Fruit fly (Drosophila melanogaster) whole organism, embryonic: Measurements from ENCODE around the gene CG43638.

Experiments used
- Bdp1 ChIP-seq: fragments of 200-800 bp; sonication (Bioruptor generic); optimal IDR thresholded peaks from 3 replicates; lab custom pipeline; 2016; ENCODE audit warnings: missing biosample characterization, missing genetic modification characterization
- CG11504 ChIP-seq: fragments of 200-800 bp; sonication (Bioruptor generic); optimal IDR thresholded peaks from 3 replicates; lab custom pipeline; 2019; ENCODE audit warnings: missing biosample characterization, mild to moderate bottlenecking, missing genetic modification characterization, moderate library complexity
- CG12236 ChIP-seq: fragments of 200-800 bp; sonication (Bioruptor generic); optimal IDR thresholded peaks from 2 replicates; lab custom pipeline; 2016; ENCODE audit warnings: missing biosample characterization, missing genetic modification characterization
- CG12942 ChIP-seq: fragments of 200-800 bp; sonication (Bioruptor generic); optimal IDR thresholded peaks from 3 replicates; lab custom pipeline; 2016; ENCODE audit warnings: missing biosample characterization, missing genetic modification characterization
- CG13123 ChIP-seq: fragments of 200-800 bp; sonication (Bioruptor generic); optimal IDR thresholded peaks from 2 replicates; lab custom pipeline; 2016; ENCODE audit warnings: missing biosample characterization, missing genetic modification characterization
- CG16815 ChIP-seq: fragments of 200-800 bp; sonication (Bioruptor generic); optimal IDR thresholded peaks from 3 replicates; lab custom pipeline; 2017; ENCODE audit warnings: missing biosample characterization, mild to moderate bottlenecking, missing genetic modification characterization
- CG17361 ChIP-seq: fragments of 200-800 bp; sonication (Bioruptor generic); IDR thresholded peaks from 3 replicates; pipeline ENCODE4 v1.3.6; 2022; ENCODE audit warnings: missing biosample characterization, missing genetic modification characterization
- CG17385 ChIP-seq: fragments of 200-800 bp; sonication (Bioruptor generic); optimal IDR thresholded peaks from 3 replicates; lab custom pipeline; 2018; ENCODE audit warnings: missing biosample characterization, mild to moderate bottlenecking, missing genetic modification characterization
- CG17568 ChIP-seq: fragments of 200-800 bp; sonication (Bioruptor generic); optimal IDR thresholded peaks from 2 replicates; lab custom pipeline; 2018; ENCODE audit warnings: missing biosample characterization, mild to moderate bottlenecking, missing genetic modification characterization, moderate library complexity
- CG1832 ChIP-seq: fragments of 200-800 bp; sonication (Bioruptor generic); optimal IDR thresholded peaks from 2 replicates; lab custom pipeline; 2017; ENCODE audit warnings: missing biosample characterization, mild to moderate bottlenecking, missing genetic modification characterization, inconsistent platforms
- CG2202 ChIP-seq: fragments of 200-800 bp; sonication (Bioruptor generic); optimal IDR thresholded peaks from 2 replicates; lab custom pipeline; 2018; ENCODE audit warnings: missing biosample characterization, mild to moderate bottlenecking, missing genetic modification characterization
- CG3163 ChIP-seq: fragments of 200-800 bp; sonication (Bioruptor generic); optimal IDR thresholded peaks from 3 replicates; lab custom pipeline; 2016; ENCODE audit warnings: missing biosample characterization, missing genetic modification characterization
- CG32532 ChIP-seq: fragments of 200-800 bp; sonication (Bioruptor generic); IDR thresholded peaks from 2 replicates; pipeline ENCODE4 v1.3.6; 2022; ENCODE audit warnings: missing biosample characterization, missing genetic modification characterization
- CG33557 ChIP-seq: fragments of 200-800 bp; sonication (Bioruptor generic); optimal IDR thresholded peaks from 2 replicates; lab custom pipeline; 2019; ENCODE audit warnings: missing biosample characterization, mild to moderate bottlenecking, missing genetic modification characterization, moderate library complexity
- CG34422 ChIP-seq: fragments of 200-800 bp; sonication (Bioruptor generic); IDR thresholded peaks from 3 replicates; pipeline ENCODE4 v1.3.6; 2022; ENCODE audit warnings: missing biosample characterization, missing genetic modification characterization
- CG4854 ChIP-seq: fragments of 200-800 bp; sonication (Bioruptor generic); optimal IDR thresholded peaks from 2 replicates; lab custom pipeline; 2016; ENCODE audit warnings: missing biosample characterization, missing genetic modification characterization, inconsistent platforms
- CG7963 ChIP-seq: fragments of 200-800 bp; sonication (Bioruptor generic); IDR thresholded peaks from 3 replicates; pipeline ENCODE4 v1.3.6; 2022; ENCODE audit warnings: missing biosample characterization, missing genetic modification characterization; ENCODE audit not compliant: partially characterized antibody
- D19A ChIP-seq: fragments of 200-800 bp; optimal IDR thresholded peaks from 3 replicates; lab custom pipeline; 2019; ENCODE audit warnings: missing biosample characterization, mild to moderate bottlenecking, missing genetic modification characterization, moderate library complexity
- HLHmδ ChIP-seq: fragments of 200-800 bp; sonication (Bioruptor generic); optimal IDR thresholded peaks from 2 replicates; lab custom pipeline; 2018; ENCODE audit warnings: missing biosample characterization, mild to moderate bottlenecking, missing genetic modification characterization, moderate library complexity
- HmgZ ChIP-seq: fragments of 200-800 bp; sonication (Bioruptor generic); optimal IDR thresholded peaks from 2 replicates; lab custom pipeline; 2018; ENCODE audit warnings: missing biosample characterization, mild to moderate bottlenecking, missing genetic modification characterization
- MTF-1 ChIP-seq: fragments of 200-800 bp; sonication (Bioruptor generic); optimal IDR thresholded peaks from 2 replicates; lab custom pipeline; 2018; ENCODE audit warnings: missing biosample characterization, mild to moderate bottlenecking, missing genetic modification characterization, borderline replicate concordance
- Mad ChIP-seq: fragments of 200-800 bp; sonication (Bioruptor generic); optimal IDR thresholded peaks from 2 replicates; lab custom pipeline; 2016; ENCODE audit warnings: missing biosample characterization, missing genetic modification characterization
- Max ChIP-seq: fragments of 200-800 bp; sonication (Bioruptor generic); optimal IDR thresholded peaks from 2 replicates; lab custom pipeline; 2016; ENCODE audit warnings: missing biosample characterization, mild to moderate bottlenecking, missing genetic modification characterization
- NK7.1 ChIP-seq: fragments of 200-800 bp; sonication (Bioruptor generic); optimal IDR thresholded peaks from 3 replicates; lab custom pipeline; 2016; ENCODE audit warnings: missing biosample characterization, missing genetic modification characterization
- Oli ChIP-seq: fragments of 200-800 bp; sonication (Bioruptor generic); optimal IDR thresholded peaks from 2 replicates; lab custom pipeline; 2018; ENCODE audit warnings: missing biosample characterization, mild to moderate bottlenecking, missing genetic modification characterization, moderate library complexity
- Six4 ChIP-seq: fragments of 200-800 bp; sonication (Bioruptor generic); optimal IDR thresholded peaks from 2 replicates; lab custom pipeline; 2016; ENCODE audit warnings: missing biosample characterization, missing genetic modification characterization
- Sry-δ ChIP-seq: fragments of 200-800 bp; sonication (Bioruptor generic); optimal IDR thresholded peaks from 2 replicates; lab custom pipeline; 2016; ENCODE audit warnings: missing biosample characterization, missing genetic modification characterization
- Trl ChIP-seq, 3 experiments: fragments of >200 bp in 2 of 3; fragments of 200-800 bp in 1 of 3; sonication (Bioruptor generic) in 1 of 3; optimal IDR thresholded peaks; 2 replicates in 1 of 3; 3 replicates in 2 of 3; lab custom pipeline; 2016 to 2017; ENCODE audit warnings: missing biosample characterization in 1 of 3, missing genetic modification characterization in 1 of 3
- Xbp1 ChIP-seq: fragments of 200-800 bp; sonication (Bioruptor generic); optimal IDR thresholded peaks from 3 replicates; lab custom pipeline; 2016; ENCODE audit warnings: missing biosample characterization, mild to moderate bottlenecking, missing genetic modification characterization
- aop ChIP-seq: fragments of 200-800 bp; sonication (Bioruptor generic); IDR thresholded peaks from 2 replicates; pipeline ENCODE4 v1.3.6; 2022; ENCODE audit warnings: missing biosample characterization, missing genetic modification characterization
- br ChIP-seq: fragments of >200 bp; optimal IDR thresholded peaks from 2 replicates; lab custom pipeline; 2017
- bsh ChIP-seq, 2 experiments: fragments of 200-800 bp; sonication (Bioruptor generic); optimal IDR thresholded peaks; 2 replicates each; lab custom pipeline; 2017 to 2018; ENCODE audit warnings: mild to moderate bottlenecking in 2 of 2, missing biosample characterization in 2 of 2, missing genetic modification characterization in 2 of 2, moderate library complexity in 1 of 2
- chinmo ChIP-seq: fragments of 200-800 bp; sonication (Bioruptor generic); IDR thresholded peaks from 4 replicates; pipeline ENCODE4 v1.3.6; 2022; ENCODE audit warnings: missing biosample characterization, missing genetic modification characterization; ENCODE audit not compliant: partially characterized antibody
- fd102C ChIP-seq: fragments of 200-800 bp; sonication (Bioruptor generic); optimal IDR thresholded peaks from 2 replicates; lab custom pipeline; 2018; ENCODE audit warnings: missing biosample characterization, mild to moderate bottlenecking, missing genetic modification characterization, moderate library complexity
- fu2 ChIP-seq: fragments of 200-800 bp; sonication (Bioruptor generic); optimal IDR thresholded peaks from 2 replicates; lab custom pipeline; 2016; ENCODE audit warnings: missing biosample characterization, missing genetic modification characterization
- hb ChIP-seq: fragments of 200-800 bp; sonication (Bioruptor generic); IDR thresholded peaks from 3 replicates; pipeline ENCODE4 v1.3.6; 2022; ENCODE audit warnings: missing biosample characterization, missing genetic modification characterization; ENCODE audit not compliant: partially characterized antibody
- ind ChIP-seq: fragments of 200-800 bp; sonication (Bioruptor generic); optimal IDR thresholded peaks from 3 replicates; lab custom pipeline; 2016; ENCODE audit warnings: missing biosample characterization, missing genetic modification characterization
- kay ChIP-seq: fragments of 200-800 bp; sonication (Bioruptor generic); optimal IDR thresholded peaks from 2 replicates; lab custom pipeline; 2016; ENCODE audit warnings: missing biosample characterization, missing genetic modification characterization
- nom ChIP-seq: fragments of 200-800 bp; sonication (Bioruptor generic); optimal IDR thresholded peaks from 2 replicates; lab custom pipeline; 2017; ENCODE audit warnings: missing biosample characterization, missing genetic modification characterization, mild to moderate bottlenecking, moderate library complexity, missing genetic modification reagents
- psq ChIP-seq: fragments of 200-800 bp; sonication (Bioruptor generic); optimal IDR thresholded peaks from 2 replicates; lab custom pipeline; 2017; ENCODE audit warnings: missing biosample characterization, missing genetic modification characterization
- sens ChIP-seq: fragments of 200-800 bp; sonication (Bioruptor generic); peaks from one replicate; lab custom pipeline; 2016; ENCODE audit warnings: missing biosample characterization, missing genetic modification characterization
- sim ChIP-seq: fragments of 200-800 bp; sonication (Bioruptor generic); IDR thresholded peaks from 2 replicates; pipeline ENCODE4 v1.3.6; 2022; ENCODE audit warnings: missing biosample characterization, missing genetic modification characterization
- sna ChIP-seq: fragments of 200-800 bp; sonication (Bioruptor generic); IDR thresholded peaks from 2 replicates; pipeline ENCODE4 v1.3.6; 2022; ENCODE audit warnings: missing biosample characterization, missing genetic modification characterization; ENCODE audit not compliant: partially characterized antibody
- trem ChIP-seq: fragments of 200-800 bp; optimal IDR thresholded peaks from 3 replicates; lab custom pipeline; 2019; ENCODE audit warnings: missing biosample characterization, mild to moderate bottlenecking, missing genetic modification characterization, moderate library complexity
- vfl ChIP-seq: fragments of 200-800 bp; sonication (Bioruptor generic); optimal IDR thresholded peaks from 2 replicates; lab custom pipeline; 2016; ENCODE audit warnings: missing biosample characterization, missing genetic modification characterization
- wdn ChIP-seq: fragments of 200-800 bp; sonication (Bioruptor generic); IDR thresholded peaks from 2 replicates; pipeline ENCODE4 v1.3.6; 2022; ENCODE audit warnings: missing biosample characterization, missing genetic modification characterization
- zf30C ChIP-seq: fragments of 200-800 bp; sonication (Bioruptor generic); optimal IDR thresholded peaks from 3 replicates; lab custom pipeline; 2018; ENCODE audit warnings: missing biosample characterization, mild to moderate bottlenecking, missing genetic modification characterization
- zfh1 ChIP-seq: fragments of 200-800 bp; sonication (Bioruptor generic); IDR thresholded peaks from 3 replicates; pipeline ENCODE4 v1.3.6; 2022; ENCODE audit warnings: missing biosample characterization, missing genetic modification characterization

Gene CG43638

DNA sequence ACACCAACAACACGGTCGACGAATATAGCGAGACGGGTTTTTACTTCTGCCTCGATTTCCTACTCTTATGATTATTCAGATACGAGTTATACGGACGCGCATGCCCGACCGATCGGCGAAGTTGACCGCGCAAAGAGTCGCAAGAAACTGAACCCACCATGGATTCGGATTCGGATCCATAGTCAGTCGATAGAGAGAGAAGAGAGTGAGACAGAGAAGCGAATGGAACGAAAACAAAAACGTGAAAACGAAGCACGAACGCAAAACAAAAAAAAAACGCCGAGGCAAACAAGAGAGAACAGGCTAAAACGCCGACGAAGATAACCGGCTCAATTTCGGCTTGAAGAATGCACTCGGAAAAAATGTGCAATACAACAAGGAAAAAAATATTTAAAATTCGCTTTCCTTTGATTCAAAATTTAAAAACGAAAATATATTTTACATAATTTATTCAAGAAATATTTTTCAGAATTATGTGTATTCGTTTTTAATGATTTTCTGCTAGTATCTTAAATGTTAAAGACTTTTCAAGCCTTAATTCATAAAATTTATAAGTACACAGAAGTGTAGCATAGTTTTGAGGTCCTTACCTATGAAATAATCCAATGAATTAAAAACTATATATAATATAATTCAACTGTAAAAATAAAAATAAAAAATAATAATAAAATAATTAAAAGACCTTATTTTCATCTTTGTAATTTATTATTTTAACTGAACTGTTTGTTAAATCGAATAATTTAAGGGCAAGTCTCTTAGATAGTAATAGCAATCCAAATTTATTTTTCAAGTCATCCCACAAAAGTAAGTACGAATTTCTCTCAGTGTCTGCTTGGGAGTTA is 37.5 kb downstream of the CG43638 start, which contains the start of gene Sema5c (continued):
- TF ChIP-seq Sry-δ (GFP tag; lab: Kevin White, UChicago) (no peak), kay (GFP tag; lab: Kevin White, UChicago) (no peak), CG32532 (peak; percentile 64), chinmo (peak; percentile 84; the same call in 1 of the 4 replicates), CG17361 (GFP tag; lab: Robert Waterston, UW) (peak; percentile 96), CG12236 (GFP tag; lab: Kevin White, UChicago) (no peak), CG33557 (peak; percentile 71), CG17568 (GFP tag; lab: Kevin White, UChicago) (peak; percentile 3), CG3163 (GFP tag; lab: Kevin White, UChicago) (peak; percentile 88), sens (GFP tag; lab: Kevin White, UChicago) (peak; percentile 90), CG1832 (GFP tag; lab: Kevin White, UChicago) (no peak), zfh1 (GFP tag; lab: Robert Waterston, UW) (peak; percentile 68), CG34422 (GFP tag; lab: Robert Waterston, UW) (peak; percentile 33; the same call in 2 of the 3 replicates), trem (tag; lab: Kevin White, UChicago) (peak; percentile 63), Bdp1 (GFP tag; lab: Kevin White, UChicago) (no peak), sna (GFP tag; lab: Robert Waterston, UW) (no peak), Max (GFP tag; lab: Kevin White, UChicago) (peak; percentile 18), psq (GFP tag; lab: Kevin White, UChicago) (peak; percentile 98), ind (GFP tag; lab: Kevin White, UChicago) (peak; percentile 38), sim (no peak), D19A (tag; lab: Kevin White, UChicago) (peak; percentile 57), CG4854 (GFP tag; lab: Kevin White, UChicago) (no peak), MTF-1 (GFP tag; lab: Kevin White, UChicago) (peak; percentile 13), zf30C (peak; percentile 85), Trl (optimal IDR thresholded peaks at IDR 0.05; lab: Kevin White, UChicago) (peak; percentile 56 to 70), Trl (GFP tag; optimal IDR thresholded peaks at IDR 0.05; lab: Kevin White, UChicago) (peak; percentile 26), fu2 (GFP tag; lab: Kevin White, UChicago) (no peak), Oli (tag; lab: Kevin White, UChicago) (peak; percentile 79), HmgZ (tag; lab: Kevin White, UChicago) (peak; percentile 38), HLHmδ (peak; percentile 55), CG13123 (GFP tag; lab: Kevin White, UChicago) (peak; percentile 46), NK7.1 (no peak), CG7963 (GFP tag; lab: Robert Waterston, UW) (no peak), CG11504 (tag; lab: Kevin White, UChicago) (peak; percentile 86), fd102C (GFP tag; lab: Kevin White, UChicago) (no peak), nom (GFP tag; lab: Kevin White, UChicago) (peak; percentile 48), CG16815 (peak; percentile 71), br (lab: Kevin White, UChicago) (no peak), bsh (GFP tag; optimal IDR thresholded peaks at IDR 0.05; lab: Kevin White, UChicago) (peak; percentile 35 to 62), hb (GFP tag; lab: Robert Waterston, UW) (no peak), aop (GFP tag; lab: Robert Waterston, UW) (peak; percentile 49; the same call in 1 of the 2 replicates), CG12942 (GFP tag; lab: Kevin White, UChicago) (peak; percentile 26), CG2202 (tag; lab: Kevin White, UChicago) (peak; percentile 4), Mad (GFP tag; lab: Kevin White, UChicago) (no peak), vfl (GFP tag; lab: Kevin White, UChicago) (no peak), wdn (GFP tag; lab: Robert Waterston, UW) (no peak), CG17385 (GFP tag; lab: Kevin White, UChicago) (peak; percentile 66), Six4 (GFP tag; lab: Kevin White, UChicago) (peak; percentile 9), Xbp1 (GFP tag; lab: Kevin White, UChicago) (peak; percentile 59)
